Fruit fly (Drosophila melanogaster) whole organism, embryonic: Measurements from ENCODE around the gene HemK1.

Experiments
- Aef1 ChIP-seq: fragments of 200-800 bp; sonication (Bioruptor generic); IDR thresholded peaks from 3 replicates; pipeline ENCODE4 v1.3.6; 2022; ENCODE audit warnings: missing biosample characterization, missing genetic modification characterization
- CG10267 ChIP-seq: fragments of 200-800 bp; sonication (Bioruptor generic); optimal IDR thresholded peaks from 2 replicates; lab custom pipeline; 2018; ENCODE audit warnings: missing biosample characterization, mild to moderate bottlenecking, missing genetic modification characterization, moderate library complexity
- CG10979 ChIP-seq: fragments of 200-800 bp; sonication (Bioruptor generic); optimal IDR thresholded peaks from 2 replicates; lab custom pipeline; 2018; ENCODE audit warnings: missing biosample characterization, mild to moderate bottlenecking, missing genetic modification characterization, moderate library complexity
- CG11398 ChIP-seq: fragments of 200-800 bp; sonication (Bioruptor generic); optimal IDR thresholded peaks from 2 replicates; lab custom pipeline; 2016; ENCODE audit warnings: missing biosample characterization, missing genetic modification characterization
- CG11695 ChIP-seq: fragments of 200-800 bp; sonication (Bioruptor generic); IDR thresholded peaks from 3 replicates; pipeline ENCODE4 v1.3.6; 2022; ENCODE audit warnings: missing biosample characterization, missing genetic modification characterization
- CG1647 ChIP-seq: fragments of 200-800 bp; sonication (Bioruptor generic); optimal IDR thresholded peaks from 3 replicates; lab custom pipeline; 2016; ENCODE audit warnings: missing biosample characterization, missing genetic modification characterization
- CG17568 ChIP-seq: fragments of 200-800 bp; sonication (Bioruptor generic); optimal IDR thresholded peaks from 2 replicates; lab custom pipeline; 2018; ENCODE audit warnings: missing biosample characterization, mild to moderate bottlenecking, missing genetic modification characterization, moderate library complexity
- CG2129 ChIP-seq: fragments of 200-800 bp; sonication (Bioruptor generic); IDR thresholded peaks from 2 replicates; pipeline ENCODE4 v1.3.6; 2022; ENCODE audit warnings: missing biosample characterization, missing genetic modification characterization; ENCODE audit not compliant: partially characterized antibody
- CG31365 ChIP-seq: fragments of 200-800 bp; sonication (Bioruptor generic); optimal IDR thresholded peaks from 2 replicates; lab custom pipeline; 2018; ENCODE audit warnings: missing biosample characterization, mild to moderate bottlenecking, missing genetic modification characterization
- CG31388 ChIP-seq: fragments of 200-800 bp; sonication (Bioruptor generic); optimal IDR thresholded peaks from 2 replicates; lab custom pipeline; 2016; ENCODE audit warnings: missing biosample characterization, missing genetic modification characterization
- CG32532 ChIP-seq: fragments of 200-800 bp; sonication (Bioruptor generic); IDR thresholded peaks from 2 replicates; pipeline ENCODE4 v1.3.6; 2022; ENCODE audit warnings: missing biosample characterization, missing genetic modification characterization
- CG43689 ChIP-seq: fragments of 200-800 bp; sonication (Bioruptor generic); IDR thresholded peaks from 2 replicates; pipeline ENCODE4 v1.3.6; 2022; ENCODE audit warnings: missing biosample characterization, missing genetic modification characterization
- CG9817 ChIP-seq: fragments of 200-800 bp; sonication (Bioruptor generic); optimal IDR thresholded peaks from 2 replicates; lab custom pipeline; 2018; ENCODE audit warnings: missing biosample characterization, mild to moderate bottlenecking, missing genetic modification characterization, moderate library complexity
- CG9876 ChIP-seq: fragments of 200-800 bp; sonication (Bioruptor generic); optimal IDR thresholded peaks from 2 replicates; lab custom pipeline; 2016; ENCODE audit warnings: missing biosample characterization, missing genetic modification characterization
- Deaf1 ChIP-seq: fragments of 200-800 bp; optimal IDR thresholded peaks from 3 replicates; lab custom pipeline; 2019; ENCODE audit warnings: missing biosample characterization, mild to moderate bottlenecking, missing genetic modification characterization, moderate library complexity
- Fer1 ChIP-seq: fragments of 200-800 bp; sonication (Bioruptor generic); optimal IDR thresholded peaks from 2 replicates; lab custom pipeline; 2017; ENCODE audit warnings: missing biosample characterization, mild to moderate bottlenecking, missing genetic modification characterization
- Fer2 ChIP-seq: fragments of 200-800 bp; sonication (Bioruptor generic); optimal IDR thresholded peaks from 2 replicates; lab custom pipeline; 2018; ENCODE audit warnings: missing biosample characterization, mild to moderate bottlenecking, missing genetic modification characterization, moderate library complexity
- HHEX ChIP-seq: fragments of 200-800 bp; sonication (Bioruptor generic); optimal IDR thresholded peaks from 3 replicates; lab custom pipeline; 2017; ENCODE audit warnings: missing biosample characterization, mild to moderate bottlenecking, missing genetic modification characterization, missing genetic modification reagents
- NC2β ChIP-seq: fragments of 200-800 bp; sonication (Bioruptor generic); optimal IDR thresholded peaks from 2 replicates; lab custom pipeline; 2016; ENCODE audit warnings: missing biosample characterization, missing genetic modification characterization
- PHDP ChIP-seq: fragments of 200-800 bp; sonication (Bioruptor generic); optimal IDR thresholded peaks from 3 replicates; lab custom pipeline; 2018; ENCODE audit warnings: missing biosample characterization, mild to moderate bottlenecking, missing genetic modification characterization, moderate library complexity
- Ptx1 ChIP-seq: fragments of 200-800 bp; sonication (Bioruptor generic); IDR thresholded peaks from 2 replicates; pipeline ENCODE4 v1.3.6; 2022; ENCODE audit warnings: missing biosample characterization, missing genetic modification characterization
- Taf1 ChIP-seq: fragments of 200-800 bp; sonication (Bioruptor generic); IDR thresholded peaks from 2 replicates; pipeline ENCODE4 v1.3.6; 2022; ENCODE audit warnings: missing biosample characterization, missing genetic modification characterization
- ase ChIP-seq: fragments of 200-800 bp; sonication (Bioruptor generic); IDR thresholded peaks from 3 replicates; pipeline ENCODE4 v1.3.6; 2022; ENCODE audit warnings: missing biosample characterization, missing genetic modification characterization
- bigmax ChIP-seq: fragments of 200-800 bp; sonication (Bioruptor generic); optimal IDR thresholded peaks from 2 replicates; lab custom pipeline; 2018; ENCODE audit warnings: missing biosample characterization, mild to moderate bottlenecking, missing genetic modification characterization
- br ChIP-seq: fragments of >200 bp; optimal IDR thresholded peaks from 2 replicates; lab custom pipeline; 2017
- cad ChIP-seq: fragments of >200 bp; optimal IDR thresholded peaks from 2 replicates; lab custom pipeline; 2017; ENCODE audit warnings: missing biosample characterization, missing genetic modification characterization
- cwo ChIP-seq: fragments of 200-800 bp; sonication (Bioruptor generic); optimal IDR thresholded peaks from 3 replicates; lab custom pipeline; 2017; ENCODE audit warnings: missing biosample characterization, missing genetic modification characterization, mild to moderate bottlenecking, moderate library complexity, missing genetic modification reagents
- ems ChIP-seq: fragments of 200-800 bp; sonication (Bioruptor generic); optimal IDR thresholded peaks from 3 replicates; lab custom pipeline; 2016; ENCODE audit warnings: missing biosample characterization, missing genetic modification characterization
- ewg ChIP-seq: fragments of 200-800 bp; sonication (Bioruptor generic); optimal IDR thresholded peaks from 3 replicates; lab custom pipeline; 2017; ENCODE audit warnings: mild to moderate bottlenecking, missing biosample characterization, missing genetic modification reagents, missing genetic modification characterization
- ftz-f1 ChIP-seq: fragments of 200-800 bp; sonication (Bioruptor generic); optimal IDR thresholded peaks from 2 replicates; lab custom pipeline; 2016; ENCODE audit warnings: missing biosample characterization, missing genetic modification characterization
- hbn ChIP-seq: fragments of 200-800 bp; sonication (Bioruptor generic); IDR thresholded peaks from 2 replicates; pipeline ENCODE4 v1.3.6; 2022; ENCODE audit warnings: missing biosample characterization, missing genetic modification characterization; ENCODE audit not compliant: partially characterized antibody
- hkb ChIP-seq, 2 experiments: fragments of 200-800 bp in 1 of 2; fragments of >200 bp in 1 of 2; sonication (Bioruptor generic) in 1 of 2; IDR thresholded peaks in 1 of 2; optimal IDR thresholded peaks in 1 of 2; 2 replicates each; pipeline versions ENCODE4 v1.3.6 to Lab custom; 2017 to 2022; ENCODE audit warnings: missing biosample characterization in 1 of 2, missing genetic modification characterization in 1 of 2
- ind ChIP-seq: fragments of 200-800 bp; sonication (Bioruptor generic); optimal IDR thresholded peaks from 3 replicates; lab custom pipeline; 2016; ENCODE audit warnings: missing biosample characterization, missing genetic modification characterization
- jing ChIP-seq: fragments of 200-800 bp; sonication (Bioruptor generic); optimal IDR thresholded peaks from 2 replicates; lab custom pipeline; 2018; ENCODE audit warnings: missing biosample characterization, mild to moderate bottlenecking, missing genetic modification characterization
- lola ChIP-seq, 3 experiments: fragments of >200 bp in 2 of 3; fragments of 200-800 bp in 1 of 3; sonication (Bioruptor generic) in 1 of 3; optimal IDR thresholded peaks; 2 replicates each; lab custom pipeline; 2017 to 2019; ENCODE audit warnings: missing biosample characterization in 3 of 3, missing genetic modification characterization in 3 of 3, mild to moderate bottlenecking in 1 of 3, moderate library complexity in 1 of 3
- lov ChIP-seq, 2 experiments: fragments of 200-800 bp in 1 of 2; fragments of >200 bp in 1 of 2; sonication (Bioruptor generic) in 1 of 2; IDR thresholded peaks in 1 of 2; optimal IDR thresholded peaks in 1 of 2; 2 replicates in 1 of 2; 3 replicates in 1 of 2; pipeline versions ENCODE4 v1.3.6 to Lab custom; 2017 to 2022; ENCODE audit warnings: missing biosample characterization in 1 of 2, missing genetic modification characterization in 1 of 2
- luna ChIP-seq: fragments of 200-800 bp; sonication (Bioruptor generic); optimal IDR thresholded peaks from 2 replicates; lab custom pipeline; 2016; ENCODE audit warnings: missing biosample characterization, missing genetic modification characterization
- nerfin-2 ChIP-seq: fragments of 200-800 bp; sonication (Bioruptor generic); IDR thresholded peaks from 2 replicates; pipeline ENCODE4 v1.3.6; 2022; ENCODE audit warnings: missing biosample characterization, missing genetic modification characterization; ENCODE audit not compliant: partially characterized antibody
- p53 ChIP-seq: fragments of 200-800 bp; sonication (Bioruptor generic); optimal IDR thresholded peaks from 2 replicates; lab custom pipeline; 2016; ENCODE audit warnings: missing biosample characterization, missing genetic modification characterization
- pan ChIP-seq, 4 experiments: fragments of >200 bp in 3 of 4; fragments of 200-800 bp in 1 of 4; sonication (Bioruptor generic) in 1 of 4; optimal IDR thresholded peaks in 3 of 4; IDR thresholded peaks in 1 of 4; 2 replicates each; pipeline versions ENCODE4 v1.3.6 to Lab custom; 2017 to 2022; ENCODE audit warnings: missing biosample characterization in 2 of 4, missing genetic modification characterization in 2 of 4, mixed read lengths in 1 of 4
- pros ChIP-seq: fragments of 200-800 bp; sonication (Bioruptor generic); optimal IDR thresholded peaks from 3 replicates; lab custom pipeline; 2019; ENCODE audit warnings: missing biosample characterization, mild to moderate bottlenecking, missing genetic modification characterization, moderate library complexity
- rib ChIP-seq: fragments of 200-800 bp; sonication (Bioruptor generic); IDR thresholded peaks from 2 replicates; pipeline ENCODE4 v1.3.6; 2022; ENCODE audit warnings: missing biosample characterization, missing genetic modification characterization
- slbo ChIP-seq: fragments of 200-800 bp; sonication (Bioruptor generic); IDR thresholded peaks from 2 replicates; pipeline ENCODE4 v1.3.6; 2022; ENCODE audit warnings: missing biosample characterization, missing genetic modification characterization
- stc ChIP-seq: fragments of 200-800 bp; sonication (Bioruptor generic); IDR thresholded peaks from 2 replicates; pipeline ENCODE4 v1.3.6; 2022; ENCODE audit warnings: missing biosample characterization, missing genetic modification characterization
- unc-4 ChIP-seq: fragments of 200-800 bp; sonication (Bioruptor generic); IDR thresholded peaks from 2 replicates; pipeline ENCODE4 v1.3.6; 2022; ENCODE audit warnings: missing biosample characterization, missing genetic modification characterization; ENCODE audit not compliant: partially characterized antibody
- zen ChIP-seq: fragments of 200-800 bp; sonication (Bioruptor generic); optimal IDR thresholded peaks from 3 replicates; lab custom pipeline; 2018; ENCODE audit warnings: missing biosample characterization, mild to moderate bottlenecking, missing genetic modification characterization, moderate library complexity

Gene HemK1

dm6 chr2L:6473076-6474037 is 5.9 kb upstream of the HemK1 start, which contains the start of gene mmy (continued):
- TF ChIP-seq CG31388 (GFP tag; lab: Kevin White, UChicago) (no peak), CG11695 (GFP tag; lab: Robert Waterston, UW) (peak; percentile 52; the same call in 2 of the 3 replicates), Fer1 (GFP tag; lab: Kevin White, UChicago) (peak; percentile 38), cwo (peak; percentile 26), Ptx1 (GFP tag; lab: Robert Waterston, UW) (peak; percentile 62), Taf1 (GFP tag; lab: Robert Waterston, UW) (no peak), Aef1 (GFP tag; lab: Robert Waterston, UW) (peak; percentile 86), CG31365 (tag; lab: Kevin White, UChicago) (no peak), CG11398 (GFP tag; lab: Kevin White, UChicago) (peak; percentile 43), cad (GFP tag; lab: Kevin White, UChicago) (no peak), CG32532 (GFP tag; lab: Robert Waterston, UW) (peak; percentile 47), CG1647 (GFP tag; lab: Kevin White, UChicago) (no peak), CG2129 (no peak; the same call in 1 of the 2 replicates), ems (no peak), rib (GFP tag; lab: Robert Waterston, UW) (peak; percentile 39; the same call in 1 of the 2 replicates), CG43689 (GFP tag; lab: Robert Waterston, UW) (no peak), unc-4 (GFP tag; lab: Robert Waterston, UW) (peak; percentile 38; the same call in 1 of the 2 replicates), zen (tag; lab: Kevin White, UChicago) (no peak), pan (optimal IDR thresholded peaks at IDR 0.05; lab: Kevin White, UChicago) (no peak), pan (GFP tag; optimal IDR thresholded peaks at IDR 0.05 in 1 of 2, IDR thresholded peaks at IDR 0.05 in 1 of 2) (peak in 1 of 2 experiments; percentile 30), HHEX (GFP tag; lab: Kevin White, UChicago) (peak; percentile 8), luna (GFP tag; lab: Kevin White, UChicago) (no peak), lov (optimal IDR thresholded peaks at IDR 0.05; lab: Kevin White, UChicago) (no peak), lov (GFP tag; IDR thresholded peaks at IDR 0.05; lab: Robert Waterston, UW) (no peak), br (no peak), pros (GFP tag; lab: Kevin White, UChicago) (peak; percentile 44), hkb (optimal IDR thresholded peaks at IDR 0.05; lab: Kevin White, UChicago) (no peak), hkb (GFP tag; IDR thresholded peaks at IDR 0.05; lab: Robert Waterston, UW) (peak; percentile 63), hbn (GFP tag; lab: Robert Waterston, UW) (0 out of 2 replicates have a peak, but pooled peaks have one; percentile 19), CG17568 (GFP tag; lab: Kevin White, UChicago) (no peak), CG10267 (tag; lab: Kevin White, UChicago) (peak; percentile 37), Fer2 (no peak), lola (GFP tag; optimal IDR thresholded peaks at IDR 0.05; lab: Kevin White, UChicago) (peak in 1 of 3 experiments; percentile 37), PHDP (peak; percentile 73), ewg (peak; percentile 21), p53 (no peak), ftz-f1 (GFP tag; lab: Kevin White, UChicago) (peak; percentile 29), CG9817 (peak; percentile 6), nerfin-2 (GFP tag; lab: Robert Waterston, UW) (0 out of 2 replicates have a peak, but pooled peaks have one; percentile 27), bigmax (GFP tag; lab: Kevin White, UChicago) (peak; percentile 36), ind (GFP tag; lab: Kevin White, UChicago) (peak; percentile 12), Deaf1 (tag; lab: Kevin White, UChicago) (peak; percentile 24), CG10979 (tag; lab: Kevin White, UChicago) (peak; percentile 61), NC2β (GFP tag; lab: Kevin White, UChicago) (peak; percentile 19), stc (GFP tag; lab: Robert Waterston, UW) (peak; percentile 63), slbo (GFP tag; lab: Robert Waterston, UW) (peak; percentile 21; the same call in 1 of the 2 replicates), jing (GFP tag; lab: Kevin White, UChicago) (no peak), ase (GFP tag; lab: Robert Waterston, UW) (no peak), CG9876 (no peak)
